Fruit fly (Drosophila melanogaster) whole organism, wandering third instar larva: ENCODE data around the gene Atg2.

Experiments
- Abd-B ChIP-seq: fragments of >200 bp; optimal IDR thresholded peaks from 2 replicates; lab custom pipeline; 2017; ENCODE audit warnings: missing biosample characterization, missing genetic modification characterization
- CG32264 ChIP-seq: fragments of 200-800 bp; sonication (Bioruptor generic); optimal IDR thresholded peaks from 2 replicates; lab custom pipeline; 2016; ENCODE audit warnings: missing biosample characterization, missing genetic modification characterization
- CG9705 ChIP-seq: fragments of 200-800 bp; sonication (Bioruptor generic); optimal IDR thresholded peaks from 2 replicates; lab custom pipeline; 2018; ENCODE audit warnings: missing biosample characterization, mild to moderate bottlenecking, missing genetic modification characterization
- CrebA ChIP-seq: fragments of 200-800 bp; sonication (Bioruptor generic); optimal IDR thresholded peaks from 2 replicates; lab custom pipeline; 2016; ENCODE audit warnings: missing biosample characterization, mild to moderate bottlenecking, missing genetic modification characterization, borderline replicate concordance
- Dif ChIP-seq: fragments of 200-275, 200-300 bp; sonication (Bioruptor generic); optimal IDR thresholded peaks from 2 replicates; lab custom pipeline; 2018; ENCODE audit warnings: missing biosample characterization, missing genetic modification characterization; ENCODE audit not compliant: partially characterized antibody
- GATAd ChIP-seq: sonication (Bioruptor generic); optimal IDR thresholded peaks from 2 replicates; lab custom pipeline; 2016; ENCODE audit warnings: missing biosample characterization, missing genetic modification characterization
- HLH106 ChIP-seq: fragments of 200-800 bp; optimal IDR thresholded peaks from 3 replicates; lab custom pipeline; 2019; ENCODE audit warnings: missing biosample characterization, mild to moderate bottlenecking, missing genetic modification characterization, moderate library complexity
- Hnf4 ChIP-seq: fragments of 200-800 bp; sonication (Bioruptor generic); optimal IDR thresholded peaks from 2 replicates; lab custom pipeline; 2016; ENCODE audit warnings: missing biosample characterization, mild to moderate bottlenecking, missing genetic modification characterization
- Hr78 ChIP-seq: fragments of >200 bp; optimal IDR thresholded peaks from 2 replicates; lab custom pipeline; 2017; ENCODE audit warnings: missing biosample characterization, missing genetic modification characterization
- Hr83 ChIP-seq: fragments of 200-300 bp; sonication (Bioruptor generic); optimal IDR thresholded peaks from 2 replicates; lab custom pipeline; 2016; ENCODE audit warnings: missing biosample characterization, mild to moderate bottlenecking, missing genetic modification characterization, moderate library complexity; ENCODE audit not compliant: poor library complexity, severe bottlenecking
- Mio ChIP-seq: sonication (Bioruptor generic); optimal IDR thresholded peaks from 2 replicates; lab custom pipeline; 2016; ENCODE audit warnings: missing biosample characterization, missing genetic modification characterization
- Myc ChIP-seq: fragments of >200 bp; optimal IDR thresholded peaks from 2 replicates; lab custom pipeline; 2017
- N ChIP-seq: fragments of >200 bp; optimal IDR thresholded peaks from 2 replicates; lab custom pipeline; 2018; ENCODE audit warnings: missing biosample characterization, missing external identifiers, missing genetic modification characterization
- OdsH ChIP-seq: fragments of 200-800 bp; sonication (Bioruptor generic); optimal IDR thresholded peaks from 2 replicates; lab custom pipeline; 2016; ENCODE audit warnings: missing biosample characterization, mild to moderate bottlenecking, missing genetic modification characterization
- Rel ChIP-seq, 2 experiments: fragments of 200-800 bp; sonication (Bioruptor generic) in 1 of 2; optimal IDR thresholded peaks; 2 replicates in 1 of 2; 3 replicates in 1 of 2; lab custom pipeline; 2016 to 2019; ENCODE audit warnings: mild to moderate bottlenecking in 2 of 2, missing biosample characterization in 2 of 2, missing genetic modification characterization in 2 of 2, moderate library complexity in 1 of 2
- Sp1 ChIP-seq: fragments of 200-800 bp; sonication (Bioruptor generic); optimal IDR thresholded peaks from 3 replicates; lab custom pipeline; 2019; ENCODE audit warnings: missing biosample characterization, mild to moderate bottlenecking, missing genetic modification characterization, moderate library complexity
- Vsx2 ChIP-seq: fragments of 200-300, 225-300 bp; sonication (Bioruptor generic); optimal IDR thresholded peaks from 2 replicates; lab custom pipeline; 2018; ENCODE audit warnings: missing biosample characterization, missing genetic modification characterization; ENCODE audit not compliant: partially characterized antibody
- br ChIP-seq: fragments of 200-800 bp; sonication (Bioruptor generic); optimal IDR thresholded peaks from 2 replicates; lab custom pipeline; 2016; ENCODE audit warnings: missing biosample characterization, missing genetic modification characterization
- brk ChIP-seq: fragments of 200-800 bp; sonication (Bioruptor generic); optimal IDR thresholded peaks from 2 replicates; lab custom pipeline; 2016; ENCODE audit warnings: missing biosample characterization, mild to moderate bottlenecking, missing genetic modification characterization
- dl ChIP-seq, 2 experiments: fragments of 175-275, 200-275 bp in 1 of 2; fragments of 200-275 bp in 1 of 2; sonication (Bioruptor generic); optimal IDR thresholded peaks; lab custom pipeline; 2018; ENCODE audit warnings: mild to moderate bottlenecking in 2 of 2, missing biosample characterization in 2 of 2, missing genetic modification characterization in 2 of 2, moderate library complexity in 2 of 2; ENCODE audit not compliant: partially characterized antibody in 2 of 2, insufficient read depth in 1 of 2
- dmrt93B ChIP-seq: fragments of 200-800 bp; sonication (Bioruptor generic); optimal IDR thresholded peaks from 2 replicates; lab custom pipeline; 2018; ENCODE audit warnings: missing biosample characterization, mild to moderate bottlenecking, missing genetic modification characterization
- dsf ChIP-seq: sonication (Bioruptor generic); optimal IDR thresholded peaks from 2 replicates; lab custom pipeline; 2016; ENCODE audit warnings: missing biosample characterization, missing genetic modification characterization, borderline replicate concordance
- ey ChIP-seq: fragments of 200-800 bp; sonication (Bioruptor generic); optimal IDR thresholded peaks from 2 replicates; lab custom pipeline; 2016; ENCODE audit warnings: missing biosample characterization, missing genetic modification characterization
- foxo ChIP-seq, 2 experiments: fragments of 200-800 bp; sonication (Bioruptor generic); optimal IDR thresholded peaks; 2 replicates in 1 of 2; 3 replicates in 1 of 2; lab custom pipeline; 2016 to 2017; ENCODE audit warnings: missing biosample characterization in 2 of 2, missing genetic modification characterization in 2 of 2
- fru ChIP-seq: fragments of 200-800 bp; sonication (Bioruptor generic); optimal IDR thresholded peaks from 3 replicates; lab custom pipeline; 2016; ENCODE audit warnings: missing biosample characterization, mild to moderate bottlenecking, missing genetic modification characterization
- h ChIP-seq: fragments of 200-800 bp; sonication (Bioruptor generic); optimal IDR thresholded peaks from 3 replicates; lab custom pipeline; 2016; ENCODE audit warnings: missing biosample characterization, mild to moderate bottlenecking, missing genetic modification characterization
- jim ChIP-seq: fragments of 175-275, 200-325 bp; sonication (Bioruptor generic); optimal IDR thresholded peaks from 2 replicates; lab custom pipeline; 2016; ENCODE audit warnings: missing biosample characterization, mild to moderate bottlenecking, missing genetic modification characterization
- lola ChIP-seq: fragments of >200 bp; optimal IDR thresholded peaks from 2 replicates; lab custom pipeline; 2017; ENCODE audit warnings: missing biosample characterization, missing genetic modification characterization
- pan ChIP-seq: fragments of >200 bp; optimal IDR thresholded peaks from 2 replicates; lab custom pipeline; 2017
- psq ChIP-seq: fragments of 200-800 bp; sonication (Bioruptor generic); optimal IDR thresholded peaks from 3 replicates; lab custom pipeline; 2017; ENCODE audit warnings: missing biosample characterization, mild to moderate bottlenecking, missing genetic modification characterization, moderate library complexity
- rgr ChIP-seq: fragments of 200-800 bp; sonication (Bioruptor generic); optimal IDR thresholded peaks from 3 replicates; lab custom pipeline; 2016; ENCODE audit warnings: missing biosample characterization, mild to moderate bottlenecking, missing genetic modification characterization
- sv ChIP-seq: fragments of 200-800 bp; sonication (Bioruptor generic); optimal IDR thresholded peaks from 3 replicates; lab custom pipeline; 2016; ENCODE audit warnings: missing biosample characterization, missing genetic modification characterization
- tai ChIP-seq: sonication (Bioruptor generic); optimal IDR thresholded peaks from 2 replicates; lab custom pipeline; 2016; ENCODE audit warnings: missing biosample characterization, missing genetic modification characterization
- woc ChIP-seq: sonication (Bioruptor generic); optimal IDR thresholded peaks from 2 replicates; lab custom pipeline; 2016; ENCODE audit warnings: missing biosample characterization, mild to moderate bottlenecking, missing genetic modification characterization

The Atg2 gene

DNA sequence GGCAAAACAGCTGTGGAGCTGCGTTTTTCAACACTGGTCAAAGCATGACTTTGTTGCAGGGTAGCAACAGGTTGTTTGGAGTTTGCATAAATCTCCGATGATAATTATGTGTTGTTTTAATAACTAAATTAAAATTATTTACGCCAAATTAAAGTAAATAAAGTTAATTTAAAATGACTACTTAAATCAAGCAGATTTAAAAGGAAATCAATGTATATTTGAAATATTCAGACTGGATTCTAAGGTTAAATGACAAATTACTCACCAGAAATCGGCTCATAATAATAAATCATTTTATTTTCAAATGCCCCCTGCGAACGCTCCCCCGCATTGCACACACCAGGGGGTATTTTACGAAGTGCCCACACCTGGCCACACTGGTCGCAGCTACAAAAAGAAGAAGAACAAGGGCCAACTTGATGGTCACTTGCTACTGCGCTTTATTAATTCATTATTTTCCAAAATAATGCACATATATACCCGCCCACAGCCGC is at the start of gene Atg2, which contains the start of gene CG12093:
Gene Atg2, plus strand, starts transcription at position 371 of the 494 bp plus-strand sequence.
Gene CG12093, minus strand, starts transcription at position 40 of the 494 bp plus-strand sequence.
- TF ChIP-seq Rel (GFP tag; optimal IDR thresholded peaks at IDR 0.05; lab: Kevin White, UChicago) (no peak), Rel (tag; optimal IDR thresholded peaks at IDR 0.05; lab: Kevin White, UChicago) (peak; percentile 81), brk (GFP tag; lab: Kevin White, UChicago) (no peak), Dif (GFP tag; lab: Kevin White, UChicago) (no peak), OdsH (GFP tag; lab: Kevin White, UChicago) (peak; percentile 93), h (GFP tag; lab: Kevin White, UChicago) (peak; percentile 93), fru (GFP tag; lab: Kevin White, UChicago) (peak; percentile 90), jim (GFP tag; lab: Kevin White, UChicago) (no peak), Vsx2 (GFP tag; lab: Kevin White, UChicago) (no peak), Hr78 (no peak), Abd-B (GFP tag; lab: Kevin White, UChicago) (no peak), CG32264 (GFP tag; lab: Kevin White, UChicago) (peak; percentile 47), foxo (GFP tag; optimal IDR thresholded peaks at IDR 0.05; lab: Kevin White, UChicago) (peak in 1 of 2 experiments; percentile 97), dmrt93B (GFP tag; lab: Kevin White, UChicago) (peak; percentile 87), Mio (GFP tag; lab: Kevin White, UChicago) (peak; percentile 18), Hr83 (peak; percentile 62), CG9705 (GFP tag; lab: Kevin White, UChicago) (peak; percentile 92), GATAd (GFP tag; lab: Kevin White, UChicago) (peak; percentile 78), psq (GFP tag; lab: Kevin White, UChicago) (peak; percentile 89), woc (peak; percentile 87), rgr (GFP tag; lab: Kevin White, UChicago) (peak; percentile 94), dsf (GFP tag; lab: Kevin White, UChicago) (no peak), dl (GFP tag; optimal IDR thresholded peaks at IDR 0.05; lab: Kevin White, UChicago; ENCODE audit: insufficient read depth in 1 of 2, partially characterized antibody in 2 of 2) (no peak), sv (GFP tag; lab: Kevin White, UChicago) (peak; percentile 92), br (GFP tag; lab: Kevin White, UChicago) (peak; percentile 87), Sp1 (GFP tag; lab: Kevin White, UChicago) (peak; percentile 94), HLH106 (tag; lab: Kevin White, UChicago) (peak; percentile 96), Hnf4 (GFP tag; lab: Kevin White, UChicago) (no peak), CrebA (GFP tag; lab: Kevin White, UChicago) (no peak), pan (no peak), ey (peak; percentile 90), lola (GFP tag; lab: Kevin White, UChicago) (no peak)

DNA sequence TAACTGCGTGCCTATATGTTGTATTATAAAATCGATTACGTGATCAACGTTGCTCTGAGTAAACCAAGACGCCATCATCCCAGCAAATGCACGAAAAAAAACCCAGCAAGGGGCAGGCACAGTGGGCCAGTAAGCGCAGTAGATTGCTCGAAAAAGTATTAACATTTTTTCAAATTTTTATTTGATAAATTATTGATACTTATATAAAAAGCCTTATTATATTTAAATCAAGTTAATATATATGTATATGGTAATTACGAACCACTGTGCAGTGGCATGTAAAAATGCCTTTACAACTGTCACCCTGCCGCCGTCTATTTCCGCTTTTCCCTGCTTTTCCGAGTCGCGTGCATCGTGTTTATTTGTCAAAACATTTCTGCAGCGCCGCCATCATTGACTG is 47.1 kb upstream of the Atg2 start:
- TF ChIP-seq CG9705 (GFP tag; lab: Kevin White, UChicago) (no peak), sv (GFP tag; lab: Kevin White, UChicago) (no peak), tai (GFP tag; lab: Kevin White, UChicago) (no peak), lola (GFP tag; lab: Kevin White, UChicago) (no peak), dl (GFP tag; optimal IDR thresholded peaks at IDR 0.05; lab: Kevin White, UChicago; ENCODE audit: insufficient read depth in 1 of 2, partially characterized antibody in 2 of 2) (no peak), Myc (no peak), psq (GFP tag; lab: Kevin White, UChicago) (no peak), fru (GFP tag; lab: Kevin White, UChicago) (no peak), HLH106 (tag; lab: Kevin White, UChicago) (no peak), rgr (GFP tag; lab: Kevin White, UChicago) (no peak), Hr78 (no peak), OdsH (GFP tag; lab: Kevin White, UChicago) (no peak)
- TF ChIP-seq, all 38 proteins: peak for 0

DNA sequence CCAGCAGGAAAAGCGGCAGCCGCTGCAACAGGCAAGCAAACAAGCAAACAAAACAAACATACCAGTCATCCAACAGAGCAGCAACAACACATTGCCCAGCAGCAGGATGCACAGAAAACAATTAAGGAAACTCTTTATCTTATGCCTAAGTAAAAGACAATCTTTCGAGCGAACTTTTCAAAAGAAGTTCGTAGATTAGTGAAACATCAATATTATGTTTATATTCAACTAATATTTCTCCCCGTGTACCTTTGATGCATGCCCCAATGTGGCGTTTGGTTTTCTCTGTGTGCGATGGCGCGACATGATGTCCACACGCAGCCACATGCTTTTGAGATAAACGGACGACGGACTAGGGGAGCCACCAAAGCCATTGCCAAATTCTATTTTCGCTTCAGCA is 43.2 kb upstream of the Atg2 start:
- TF ChIP-seq OdsH (GFP tag; lab: Kevin White, UChicago), result no peak
- no peak for TF ChIP-seq fru (GFP tag; lab: Kevin White, UChicago)
- no peak for TF ChIP-seq br (GFP tag; lab: Kevin White, UChicago)
- no peak for TF ChIP-seq CrebA (GFP tag; lab: Kevin White, UChicago)
- TF ChIP-seq psq (GFP tag; lab: Kevin White, UChicago), result no peak
- no peak for TF ChIP-seq N (GFP tag; lab: Kevin White, UChicago)
- TF ChIP-seq sv (GFP tag; lab: Kevin White, UChicago), result no peak
- no peak for TF ChIP-seq tai (GFP tag; lab: Kevin White, UChicago)
- no peak for TF ChIP-seq Sp1 (GFP tag; lab: Kevin White, UChicago)
- no peak for TF ChIP-seq woc
- TF ChIP-seq CG32264 (GFP tag; lab: Kevin White, UChicago), result no peak
- no peak for TF ChIP-seq HLH106 (tag; lab: Kevin White, UChicago)
- TF ChIP-seq Myc, result no peak
- TF ChIP-seq ey, result no peak
- TF ChIP-seq Abd-B (GFP tag; lab: Kevin White, UChicago), result no peak
- TF ChIP-seq Hr83, result no peak
- no peak for TF ChIP-seq Hnf4 (GFP tag; lab: Kevin White, UChicago)
- no peak for TF ChIP-seq dmrt93B (GFP tag; lab: Kevin White, UChicago)
- TF ChIP-seq, all 38 proteins: peak for 0
